Worm (Caenorhabditis elegans): ENCODE results near the gene crt-1.

Gene crt-1

ce11 chrV:6110533-6110932, 10.2 kb upstream of the crt-1 start, which contains the start of gene F17A9.4 (continued):
- TF ChIP-seq xbp-1 (tag; optimal IDR thresholded peaks at IDR 0.05) (peak; percentile 49), sptf-1 (tag; optimal IDR thresholded peaks at IDR 0.05) (no peak), fkh-8 (tag; optimal IDR thresholded peaks at IDR 0.05) (peak; percentile 74), nhr-28 (tag; optimal IDR thresholded peaks at IDR 0.05) (no peak), fos-1 (tag; optimal IDR thresholded peaks at IDR 0.05) (no peak), ztf-4 (tag; optimal IDR thresholded peaks at IDR 0.05) (no peak), alr-1 (tag; optimal IDR thresholded peaks at IDR 0.05; ENCODE audit: borderline replicate concordance) (no peak), isw-1 (GFP tag; IDR thresholded peaks at IDR 0.05) (no peak), hlh-17 (GFP tag; optimal IDR thresholded peaks at IDR 0.05; ENCODE audit: borderline replicate concordance) (no peak), nhr-84 (tag; optimal IDR thresholded peaks at IDR 0.05) (no peak), snpc-4 (tag; optimal IDR thresholded peaks at IDR 0.05) (no peak), lin-15B (tag; optimal IDR thresholded peaks at IDR 0.05) (no peak), grh-1 (GFP tag; IDR thresholded peaks at IDR 0.05) (no peak), pag-3 (tag; optimal IDR thresholded peaks at IDR 0.05; ENCODE audit: borderline replicate concordance, insufficient read depth) (no peak), zag-1 (tag; optimal IDR thresholded peaks at IDR 0.05) (no peak), fkh-10 (GFP tag; optimal IDR thresholded peaks at IDR 0.05) (no peak), nhr-85 (tag) (peak; percentile 81), nhr-19 (GFP tag; conservative IDR thresholded peaks at IDR 0.05) (no peak; the same call in 1 of the 2 replicates), snu-23 (GFP tag; optimal IDR thresholded peaks at IDR 0.05) (peak; percentile 23), unc-86 (tag; optimal IDR thresholded peaks at IDR 0.05) (no peak), elt-3 (tag; optimal IDR thresholded peaks at IDR 0.05) (no peak), unc-98 (GFP tag; IDR thresholded peaks at IDR 0.05) (no peak), lin-39 (tag; optimal IDR thresholded peaks at IDR 0.05) (no peak), hpl-2 (GFP tag; optimal IDR thresholded peaks at IDR 0.05) (no peak), sup-37 (GFP tag; optimal IDR thresholded peaks at IDR 0.05) (no peak), rnt-1 (tag; optimal IDR thresholded peaks at IDR 0.05) (no peak), sox-4 (tag; optimal IDR thresholded peaks at IDR 0.05) (no peak), pax-3 (tag; optimal IDR thresholded peaks at IDR 0.05) (no peak), nhr-90 (tag; optimal IDR thresholded peaks at IDR 0.05; ENCODE audit: poor library complexity) (no peak), efl-1 (optimal IDR thresholded peaks at IDR 0.05) (peak; percentile 22 to 34), efl-1 (GFP tag; optimal IDR thresholded peaks at IDR 0.05 in 1 of 2) (no peak), nhr-237 (tag; optimal IDR thresholded peaks at IDR 0.05) (no peak), lin-14 (GFP tag; optimal IDR thresholded peaks at IDR 0.05) (peak; percentile 70), ceh-63 (GFP tag; optimal IDR thresholded peaks at IDR 0.05) (no peak), F16B12.6 (tag; optimal IDR thresholded peaks at IDR 0.05) (no peak), Y116A8C.19 (tag; optimal IDR thresholded peaks at IDR 0.05; ENCODE audit: borderline replicate concordance) (no peak), ceh-8 (GFP tag; optimal IDR thresholded peaks at IDR 0.05) (no peak), ceh-82 (tag; optimal IDR thresholded peaks at IDR 0.05) (no peak), aha-1 (tag; optimal IDR thresholded peaks at IDR 0.05) (no peak), swsn-7 (tag; optimal IDR thresholded peaks at IDR 0.05) (no peak), ceh-88 (GFP tag; IDR thresholded peaks at IDR 0.05) (no peak), egl-27 (tag; optimal IDR thresholded peaks at IDR 0.05) (no peak), dpl-1 (GFP tag; optimal IDR thresholded peaks at IDR 0.05) (peak in 1 of 3 experiments; percentile 2), ceh-90 (tag; optimal IDR thresholded peaks at IDR 0.05) (no peak), mep-1 (tag; optimal IDR thresholded peaks at IDR 0.05) (no peak), vab-15 (tag; optimal IDR thresholded peaks at IDR 0.05) (no peak), elt-2 (tag; optimal IDR thresholded peaks at IDR 0.05) (peak; percentile 64), nhr-71 (tag; optimal IDR thresholded peaks at IDR 0.05) (peak; percentile 67), irx-1 (tag; optimal IDR thresholded peaks at IDR 0.05) (no peak), tbx-2 (tag; optimal IDR thresholded peaks at IDR 0.05) (no peak), dsc-1 (tag; optimal IDR thresholded peaks at IDR 0.05) (no peak), aly-2 (tag; optimal IDR thresholded peaks at IDR 0.05) (no peak), blmp-1 (tag; optimal IDR thresholded peaks at IDR 0.05) (peak; percentile 44), unc-130 (tag; optimal IDR thresholded peaks at IDR 0.05) (no peak)

All from whole organism, L1 larva.